Fruit fly (Drosophila melanogaster): ENCODE measurements around the gene Tcs6.

- TF ChIP-seq CG4496 (GFP tag; IDR thresholded peaks at IDR 0.05): peak; percentile 96
- TF ChIP-seq EcR (GFP tag; optimal IDR thresholded peaks at IDR 0.05): peak; percentile 64
- TF ChIP-seq CG14655 (GFP tag; optimal IDR thresholded peaks at IDR 0.05): peak; percentile 97
- 0 out of 2 replicates have a peak, but pooled peaks have one; percentile 42 for TF ChIP-seq CG10348 (GFP tag; IDR thresholded peaks at IDR 0.05)
- TF ChIP-seq fd96Ca (GFP tag; IDR thresholded peaks at IDR 0.05): peak; percentile 94
- peak; percentile 98 for TF ChIP-seq CG9948 (tag; optimal IDR thresholded peaks at IDR 0.05)
- peak; percentile 99 for TF ChIP-seq CG8159 (tag; optimal IDR thresholded peaks at IDR 0.05)
- TF ChIP-seq CG12605 (GFP tag; IDR thresholded peaks at IDR 0.05): peak; percentile 86
- TF ChIP-seq Snoo (tag; optimal IDR thresholded peaks at IDR 0.05): peak; percentile 97
- TF ChIP-seq gl (tag; optimal IDR thresholded peaks at IDR 0.05): peak; percentile 95
- peak; percentile 98 for TF ChIP-seq CG17806 (tag; optimal IDR thresholded peaks at IDR 0.05)
- peak; percentile 93 for TF ChIP-seq CG32121 (GFP tag; IDR thresholded peaks at IDR 0.05)
These were observed 49.0 kb downstream of the Tcs6 start for dm6 chr3R:26008892-26009539.

Measured in whole organism, pupa.